Worm (Caenorhabditis elegans): ENCODE data around the gene skp-1.

- TF ChIP-seq sea-1 (GFP tag; conservative IDR thresholded peaks at IDR 0.05) = no peak
- TF ChIP-seq ama-1 (optimal IDR thresholded peaks at IDR 0.05) = no peak
These were observed 37.6 kb downstream of the skp-1 start for ce11 chrV:11682858-11683257.
